Fruit fly (Drosophila melanogaster) whole organism, embryonic: ENCODE data around the gene CG12206.
A peak's percentile ranks its signal among the peaks of the same experiment; 100 is the strongest.

ENCODE experiments used
- CG10366 ChIP-seq: fragments of 200-800 bp; sonication (Bioruptor generic); IDR thresholded peaks from 2 replicates; pipeline ENCODE4 v1.3.6; 2022; ENCODE audit warnings: missing biosample characterization, missing genetic modification characterization
- CG10431 ChIP-seq: fragments of 200-800 bp; sonication (Bioruptor generic); optimal IDR thresholded peaks from 3 replicates; lab custom pipeline; 2018; ENCODE audit warnings: missing biosample characterization, mild to moderate bottlenecking, missing genetic modification characterization
- CG12104 ChIP-seq: fragments of 200-800 bp; sonication (Bioruptor generic); optimal IDR thresholded peaks from 3 replicates; lab custom pipeline; 2016; ENCODE audit warnings: missing biosample characterization, missing genetic modification characterization
- CG12659 ChIP-seq: fragments of 200-800 bp; sonication (Bioruptor generic); optimal IDR thresholded peaks from 3 replicates; lab custom pipeline; 2017; ENCODE audit warnings: mild to moderate bottlenecking, missing biosample characterization, missing genetic modification reagents, missing genetic modification characterization
- CG13123 ChIP-seq: fragments of 200-800 bp; sonication (Bioruptor generic); optimal IDR thresholded peaks from 2 replicates; lab custom pipeline; 2016; ENCODE audit warnings: missing biosample characterization, missing genetic modification characterization
- CG14050 ChIP-seq: fragments of 200-800 bp; sonication (Bioruptor generic); IDR thresholded peaks from 3 replicates; pipeline ENCODE4 v1.3.6; 2022; ENCODE audit warnings: missing biosample characterization, missing genetic modification characterization
- CG14710 ChIP-seq: fragments of 200-800 bp; sonication (Bioruptor generic); optimal IDR thresholded peaks from 3 replicates; lab custom pipeline; 2019; ENCODE audit warnings: missing biosample characterization, mild to moderate bottlenecking, missing genetic modification characterization, moderate library complexity
- CG15601 ChIP-seq: fragments of 200-800 bp; sonication (Bioruptor generic); optimal IDR thresholded peaks from 3 replicates; lab custom pipeline; 2019; ENCODE audit warnings: missing biosample characterization, mild to moderate bottlenecking, missing genetic modification characterization, moderate library complexity
- CG16779 ChIP-seq: fragments of 200-800 bp; sonication (Bioruptor generic); IDR thresholded peaks from 2 replicates; pipeline ENCODE4 v1.3.6; 2022; ENCODE audit warnings: missing biosample characterization, missing genetic modification characterization
- CG17328 ChIP-seq: fragments of 200-800 bp; sonication (Bioruptor generic); IDR thresholded peaks from 2 replicates; pipeline ENCODE4 v1.3.6; 2022; ENCODE audit warnings: missing biosample characterization, missing genetic modification characterization
- CG17385 ChIP-seq: fragments of 200-800 bp; sonication (Bioruptor generic); optimal IDR thresholded peaks from 3 replicates; lab custom pipeline; 2018; ENCODE audit warnings: missing biosample characterization, mild to moderate bottlenecking, missing genetic modification characterization
- CG18619 ChIP-seq: fragments of 200-800 bp; sonication (Bioruptor generic); optimal IDR thresholded peaks from 3 replicates; lab custom pipeline; 2017; ENCODE audit warnings: missing biosample characterization, mild to moderate bottlenecking, missing genetic modification characterization
- CG32772 ChIP-seq: fragments of 200-800 bp; sonication (Bioruptor generic); IDR thresholded peaks from 2 replicates; pipeline ENCODE4 v1.3.6; 2022; ENCODE audit warnings: missing biosample characterization, missing genetic modification characterization
- Dek ChIP-seq: fragments of 200-800 bp; sonication (Bioruptor generic); optimal IDR thresholded peaks from 3 replicates; lab custom pipeline; 2019; ENCODE audit warnings: missing biosample characterization, mild to moderate bottlenecking, missing genetic modification characterization, moderate library complexity
- Dip2 ChIP-seq: fragments of 200-800 bp; sonication (Bioruptor generic); IDR thresholded peaks from 2 replicates; pipeline ENCODE4 v1.3.6; 2022; ENCODE audit warnings: missing biosample characterization, missing genetic modification characterization
- Dll ChIP-seq: fragments of 200-800 bp; sonication (Bioruptor generic); IDR thresholded peaks from 4 replicates; pipeline ENCODE4 v1.3.6; 2022; ENCODE audit warnings: missing biosample characterization, missing genetic modification characterization; ENCODE audit not compliant: partially characterized antibody
- Doc3 ChIP-seq: fragments of 200-800 bp; sonication (Bioruptor generic); IDR thresholded peaks from 3 replicates; pipeline ENCODE4 v1.3.6; 2022; ENCODE audit warnings: missing biosample characterization, missing genetic modification characterization; ENCODE audit not compliant: partially characterized antibody
- Gug ChIP-seq: fragments of 200-800 bp; sonication (Bioruptor generic); IDR thresholded peaks from 4 replicates; pipeline ENCODE4 v1.3.6; 2022; ENCODE audit warnings: missing biosample characterization, missing genetic modification characterization
- HLH3B ChIP-seq: fragments of 200-800 bp; sonication (Bioruptor generic); IDR thresholded peaks from 2 replicates; pipeline ENCODE4 v1.3.6; 2022; ENCODE audit warnings: missing biosample characterization, missing genetic modification characterization
- Hand ChIP-seq: fragments of 200-800 bp; sonication (Bioruptor generic); optimal IDR thresholded peaks from 2 replicates; lab custom pipeline; 2017; ENCODE audit warnings: mild to moderate bottlenecking, missing biosample characterization, missing genetic modification reagents, missing genetic modification characterization
- Hr78 ChIP-seq, 2 experiments: fragments of 200-800 bp in 1 of 2; fragments of >200 bp in 1 of 2; sonication (Bioruptor generic) in 1 of 2; optimal IDR thresholded peaks; 2 replicates each; lab custom pipeline; 2017 to 2019; ENCODE audit warnings: missing biosample characterization in 2 of 2, missing genetic modification characterization in 2 of 2, mild to moderate bottlenecking in 1 of 2, moderate library complexity in 1 of 2
- Lim3 ChIP-seq: fragments of 200-800 bp; sonication (Bioruptor generic); IDR thresholded peaks from 2 replicates; pipeline ENCODE4 v1.3.6; 2022; ENCODE audit warnings: missing biosample characterization, missing genetic modification characterization
- NC2β ChIP-seq: fragments of 200-800 bp; sonication (Bioruptor generic); optimal IDR thresholded peaks from 2 replicates; lab custom pipeline; 2016; ENCODE audit warnings: missing biosample characterization, missing genetic modification characterization
- Rx ChIP-seq: fragments of 200-800 bp; sonication (Bioruptor generic); IDR thresholded peaks from 2 replicates; pipeline ENCODE4 v1.3.6; 2022; ENCODE audit warnings: missing biosample characterization, missing genetic modification characterization
- Sin3A ChIP-seq: fragments of >200 bp; optimal IDR thresholded peaks from 2 replicates; lab custom pipeline; 2018
- Tbp ChIP-seq: fragments of >200 bp; optimal IDR thresholded peaks from 2 replicates; lab custom pipeline; 2018; ENCODE audit warnings: missing biosample characterization, missing genetic modification characterization
- Vsx1 ChIP-seq: fragments of 200-800 bp; sonication (Bioruptor generic); optimal IDR thresholded peaks from 2 replicates; lab custom pipeline; 2017; ENCODE audit warnings: missing biosample characterization, mild to moderate bottlenecking, missing genetic modification characterization, missing genetic modification reagents
- aop ChIP-seq: fragments of 200-800 bp; sonication (Bioruptor generic); IDR thresholded peaks from 2 replicates; pipeline ENCODE4 v1.3.6; 2022; ENCODE audit warnings: missing biosample characterization, missing genetic modification characterization
- ase ChIP-seq: fragments of 200-800 bp; sonication (Bioruptor generic); IDR thresholded peaks from 3 replicates; pipeline ENCODE4 v1.3.6; 2022; ENCODE audit warnings: missing biosample characterization, missing genetic modification characterization
- crc ChIP-seq: fragments of 200-800 bp; sonication (Bioruptor generic); optimal IDR thresholded peaks from 2 replicates; lab custom pipeline; 2016; ENCODE audit warnings: missing biosample characterization, missing genetic modification characterization
- crp ChIP-seq, 2 experiments: fragments of 200-800 bp; sonication (Bioruptor generic); optimal IDR thresholded peaks; 2 replicates in 1 of 2; 3 replicates in 1 of 2; lab custom pipeline; 2017; ENCODE audit warnings: missing biosample characterization in 2 of 2, missing genetic modification characterization in 2 of 2, mild to moderate bottlenecking in 1 of 2, moderate library complexity in 1 of 2
- dmrt99B ChIP-seq: fragments of 200-800 bp; sonication (Bioruptor generic); optimal IDR thresholded peaks from 2 replicates; lab custom pipeline; 2018; ENCODE audit warnings: missing biosample characterization, mild to moderate bottlenecking, missing genetic modification characterization, moderate library complexity
- dpn ChIP-seq, 2 experiments: fragments of 200-800 bp; sonication (Bioruptor generic); optimal IDR thresholded peaks; 3 replicates each; lab custom pipeline; 2016; ENCODE audit warnings: missing biosample characterization in 2 of 2, missing genetic modification characterization in 2 of 2
- gt ChIP-seq: fragments of 200-800 bp; sonication (Bioruptor generic); IDR thresholded peaks from 2 replicates; pipeline ENCODE4 v1.3.6; 2022; ENCODE audit warnings: missing biosample characterization, missing genetic modification characterization
- her ChIP-seq: fragments of 200-800 bp; sonication (Bioruptor generic); optimal IDR thresholded peaks from 2 replicates; lab custom pipeline; 2016; ENCODE audit warnings: missing biosample characterization, missing genetic modification characterization
- hkb ChIP-seq, 2 experiments: fragments of 200-800 bp in 1 of 2; fragments of >200 bp in 1 of 2; sonication (Bioruptor generic) in 1 of 2; IDR thresholded peaks in 1 of 2; optimal IDR thresholded peaks in 1 of 2; 2 replicates each; pipeline versions ENCODE4 v1.3.6 to Lab custom; 2017 to 2022; ENCODE audit warnings: missing biosample characterization in 1 of 2, missing genetic modification characterization in 1 of 2
- lab ChIP-seq: fragments of 200-800 bp; sonication (Bioruptor generic); optimal IDR thresholded peaks from 3 replicates; lab custom pipeline; 2017; ENCODE audit warnings: missing biosample characterization, missing genetic modification characterization, mild to moderate bottlenecking, moderate library complexity, missing genetic modification reagents
- lov ChIP-seq, 2 experiments: fragments of 200-800 bp in 1 of 2; fragments of >200 bp in 1 of 2; sonication (Bioruptor generic) in 1 of 2; IDR thresholded peaks in 1 of 2; optimal IDR thresholded peaks in 1 of 2; 2 replicates in 1 of 2; 3 replicates in 1 of 2; pipeline versions ENCODE4 v1.3.6 to Lab custom; 2017 to 2022; ENCODE audit warnings: missing biosample characterization in 1 of 2, missing genetic modification characterization in 1 of 2
- nerfin-1 ChIP-seq: fragments of 200-800 bp; sonication (Bioruptor generic); optimal IDR thresholded peaks from 3 replicates; lab custom pipeline; 2019; ENCODE audit warnings: missing biosample characterization, mild to moderate bottlenecking, missing genetic modification characterization, moderate library complexity
- nmo ChIP-seq: fragments of 200-800 bp; sonication (Bioruptor generic); optimal IDR thresholded peaks from 2 replicates; lab custom pipeline; 2018; ENCODE audit warnings: missing biosample characterization, mild to moderate bottlenecking, missing genetic modification characterization, moderate library complexity
- oc ChIP-seq: fragments of 200-800 bp; sonication (Bioruptor generic); optimal IDR thresholded peaks from 2 replicates; lab custom pipeline; 2018; ENCODE audit warnings: missing biosample characterization, mild to moderate bottlenecking, missing genetic modification characterization, moderate library complexity
- org-1 ChIP-seq: fragments of 200-800 bp; sonication (Bioruptor generic); optimal IDR thresholded peaks from 2 replicates; lab custom pipeline; 2017; ENCODE audit warnings: missing biosample characterization, missing genetic modification characterization
- pros ChIP-seq: fragments of 200-800 bp; sonication (Bioruptor generic); optimal IDR thresholded peaks from 3 replicates; lab custom pipeline; 2019; ENCODE audit warnings: missing biosample characterization, mild to moderate bottlenecking, missing genetic modification characterization, moderate library complexity
- pum ChIP-seq: fragments of 200-800 bp; sonication (Bioruptor generic); optimal IDR thresholded peaks from 2 replicates; lab custom pipeline; 2016; ENCODE audit warnings: missing biosample characterization, missing genetic modification characterization
- pzg ChIP-seq: fragments of 200-800 bp; sonication (Bioruptor generic); optimal IDR thresholded peaks from 3 replicates; lab custom pipeline; 2018; ENCODE audit warnings: missing biosample characterization, mild to moderate bottlenecking, missing genetic modification characterization, moderate library complexity
- salm ChIP-seq: fragments of 200-800 bp; sonication (Bioruptor generic); optimal IDR thresholded peaks from 2 replicates; lab custom pipeline; 2018; ENCODE audit warnings: missing biosample characterization, mild to moderate bottlenecking, missing genetic modification characterization
- schlank ChIP-seq: fragments of 200-800 bp; sonication (Bioruptor generic); optimal IDR thresholded peaks from 2 replicates; lab custom pipeline; 2018; ENCODE audit warnings: missing biosample characterization, mild to moderate bottlenecking, missing genetic modification characterization
- sens-2 ChIP-seq: fragments of 200-800 bp; sonication (Bioruptor generic); IDR thresholded peaks from 2 replicates; pipeline ENCODE4 v1.3.6; 2022; ENCODE audit warnings: missing biosample characterization, missing genetic modification characterization
- sim ChIP-seq: fragments of 200-800 bp; sonication (Bioruptor generic); IDR thresholded peaks from 2 replicates; pipeline ENCODE4 v1.3.6; 2022; ENCODE audit warnings: missing biosample characterization, missing genetic modification characterization
- stc ChIP-seq: fragments of 200-800 bp; sonication (Bioruptor generic); IDR thresholded peaks from 2 replicates; pipeline ENCODE4 v1.3.6; 2022; ENCODE audit warnings: missing biosample characterization, missing genetic modification characterization

Gene CG12206

dm6 chrX:3476009-3476408 lies 1.7 kb upstream of the CG12206 start (continued):
- no peak for TF ChIP-seq salm (tag; lab: Kevin White, UChicago)
- TF ChIP-seq CG12104 (GFP tag; lab: Kevin White, UChicago), result no peak
- peak; percentile 26 for TF ChIP-seq lab (GFP tag; lab: Kevin White, UChicago)
- TF ChIP-seq gt, result 0 out of 2 replicates have a peak, but pooled peaks have one; percentile 20
- TF ChIP-seq oc, result peak; percentile 12
- no peak for TF ChIP-seq pros (GFP tag; lab: Kevin White, UChicago)
- TF ChIP-seq CG12659 (GFP tag; lab: Kevin White, UChicago), result no peak
- TF ChIP-seq Rx (GFP tag; lab: Robert Waterston, UW), result no peak
- no peak for TF ChIP-seq aop (GFP tag; lab: Robert Waterston, UW)
- TF ChIP-seq CG10431 (GFP tag; lab: Kevin White, UChicago), result no peak
- TF ChIP-seq Lim3 (GFP tag; lab: Robert Waterston, UW), result no peak
- TF ChIP-seq sens-2, result 0 out of 2 replicates have a peak, but pooled peaks have one; percentile 26
- TF ChIP-seq Doc3, result no peak
- no peak for TF ChIP-seq Hand (GFP tag; lab: Kevin White, UChicago)
- peak; percentile 6 for TF ChIP-seq pum (GFP tag; lab: Kevin White, UChicago)
- no peak for TF ChIP-seq CG13123
- TF ChIP-seq CG17385 (GFP tag; lab: Kevin White, UChicago), result peak; percentile 32
- no peak for TF ChIP-seq hkb (optimal IDR thresholded peaks at IDR 0.05; lab: Kevin White, UChicago)
- TF ChIP-seq hkb (GFP tag; IDR thresholded peaks at IDR 0.05; lab: Robert Waterston, UW), result peak; percentile 62
- no peak; the same call in 3 of the 4 replicates for TF ChIP-seq Gug (GFP tag; lab: Robert Waterston, UW)
- TF ChIP-seq nmo (GFP tag; lab: Kevin White, UChicago), result peak; percentile 43
- peak; percentile 13; the same call in 1 of the 3 replicates for TF ChIP-seq CG14050 (GFP tag; lab: Robert Waterston, UW)
- no peak for TF ChIP-seq Dll (GFP tag; lab: Robert Waterston, UW)
- TF ChIP-seq HLH3B, result peak; percentile 17; the same call in 1 of the 2 replicates
- peak; percentile 5 for TF ChIP-seq Vsx1
- no peak for TF ChIP-seq Tbp (GFP tag; lab: Kevin White, UChicago)
- no peak for TF ChIP-seq Dek
- TF ChIP-seq lov (optimal IDR thresholded peaks at IDR 0.05; lab: Kevin White, UChicago), result no peak
- TF ChIP-seq lov (GFP tag; IDR thresholded peaks at IDR 0.05; lab: Robert Waterston, UW), result no peak
- TF ChIP-seq schlank (tag; lab: Kevin White, UChicago), result no peak
- TF ChIP-seq dmrt99B, result peak; percentile 57
- no peak for TF ChIP-seq ase (GFP tag; lab: Robert Waterston, UW)
- TF ChIP-seq pzg (GFP tag; lab: Kevin White, UChicago), result no peak
- TF ChIP-seq Hr78 (GFP tag; optimal IDR thresholded peaks at IDR 0.05; lab: Kevin White, UChicago), result no peak
- no peak for TF ChIP-seq CG18619 (GFP tag; lab: Kevin White, UChicago)
- no peak for TF ChIP-seq crp (GFP tag; optimal IDR thresholded peaks at IDR 0.05; lab: Kevin White, UChicago)
- 0 out of 2 replicates have a peak, but pooled peaks have one; percentile 9 for TF ChIP-seq stc (GFP tag; lab: Robert Waterston, UW)
- peak; percentile 38 for TF ChIP-seq CG14710
- peak; percentile 44; the same call in 1 of the 2 replicates for TF ChIP-seq CG10366 (GFP tag; lab: Robert Waterston, UW)
- TF ChIP-seq CG16779 (GFP tag; lab: Robert Waterston, UW), result no peak
- no peak for TF ChIP-seq Sin3A (lab: Kevin White, UChicago)
- peak; percentile 58; the same call in 1 of the 2 replicates for TF ChIP-seq CG17328 (GFP tag; lab: Robert Waterston, UW)
- TF ChIP-seq sim, result 0 out of 2 replicates have a peak, but pooled peaks have one; percentile 34
- no peak for TF ChIP-seq her (GFP tag; lab: Kevin White, UChicago)
- TF ChIP-seq Dip2 (GFP tag; lab: Robert Waterston, UW), result no peak
- TF ChIP-seq CG15601 (tag; lab: Kevin White, UChicago), result no peak
- TF ChIP-seq crc (GFP tag; lab: Kevin White, UChicago), result no peak
- TF ChIP-seq CG32772 (GFP tag; lab: Robert Waterston, UW), result peak; percentile 69
- TF ChIP-seq org-1 (GFP tag; lab: Kevin White, UChicago), result no peak
- peak; percentile 22 to 24 for TF ChIP-seq dpn (GFP tag; optimal IDR thresholded peaks at IDR 0.05; lab: Kevin White, UChicago)
- TF ChIP-seq nerfin-1, result no peak
- TF ChIP-seq NC2β (GFP tag; lab: Kevin White, UChicago), result no peak
